Worm (Caenorhabditis elegans): ENCODE results near the gene T13C2.7.

The T13C2.7 gene

DNA sequence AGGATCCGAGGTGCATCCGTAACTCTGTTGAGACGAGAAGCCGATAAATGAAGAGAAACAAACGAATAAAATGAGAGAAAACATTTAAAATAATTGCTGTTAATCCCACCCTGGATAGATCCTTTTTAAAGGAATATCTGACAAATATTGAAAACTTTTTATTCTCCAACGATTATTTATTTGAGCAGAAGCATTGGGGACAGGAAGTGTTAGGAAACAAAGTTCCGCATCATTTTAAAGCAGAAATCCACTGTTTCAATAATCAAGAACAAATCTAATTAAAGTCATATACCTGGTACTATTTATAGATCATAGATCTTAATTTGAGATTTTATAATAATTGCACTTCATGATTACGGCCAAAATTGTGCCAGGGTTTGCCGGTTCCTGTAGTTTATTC lies 28.3 kb upstream of the T13C2.7 start, which contains the start of gene F41G3.20:
Gene F41G3.20, minus strand, starts transcription at position 101 of the 400 bp plus-strand sequence.
- TF ChIP-seq ceh-83 (GFP tag; optimal IDR thresholded peaks at IDR 0.05): no peak
- no peak for TF ChIP-seq nhr-76 (tag; optimal IDR thresholded peaks at IDR 0.05)
- no peak for TF ChIP-seq M03D4.4 (tag; optimal IDR thresholded peaks at IDR 0.05)

DNA sequence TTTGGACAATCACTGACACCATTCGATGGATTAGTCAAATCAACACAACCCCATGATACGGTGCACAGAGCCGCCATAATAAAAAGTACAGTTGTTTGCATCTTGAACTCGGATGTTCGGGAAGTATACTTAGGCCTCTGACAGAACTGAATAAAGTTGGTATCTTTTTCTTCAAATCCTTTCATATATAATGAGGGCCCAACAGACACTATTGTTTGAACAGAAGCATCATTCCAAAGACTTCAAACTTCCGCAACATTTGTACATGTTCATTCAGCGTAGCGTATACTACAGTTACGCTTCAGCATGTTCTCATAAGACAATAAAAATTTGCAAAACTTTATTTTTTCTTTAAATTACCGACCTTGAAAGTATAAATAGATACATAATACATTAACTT lies 27.2 kb upstream of the T13C2.7 start, which contains the start of gene F41G3.19:
Gene F41G3.19, minus strand, starts transcription at position 101 of the 400 bp plus-strand sequence.
- TF ChIP-seq sptf-1 (tag; optimal IDR thresholded peaks at IDR 0.05) (no peak), flh-1 (GFP tag; optimal IDR thresholded peaks at IDR 0.05) (no peak), ztf-11 (tag; optimal IDR thresholded peaks at IDR 0.05) (no peak), mab-5 (tag; optimal IDR thresholded peaks at IDR 0.05) (no peak), cnd-1 (tag; optimal IDR thresholded peaks at IDR 0.05) (no peak), M03D4.4 (tag; optimal IDR thresholded peaks at IDR 0.05) (no peak), blmp-1 (tag; optimal IDR thresholded peaks at IDR 0.05) (no peak), unc-120 (tag; optimal IDR thresholded peaks at IDR 0.05; ENCODE audit: poor library complexity, severe bottlenecking) (no peak), ceh-43 (GFP tag; optimal IDR thresholded peaks at IDR 0.05) (no peak), elt-3 (tag; optimal IDR thresholded peaks at IDR 0.05) (no peak), ham-2 (GFP tag; optimal IDR thresholded peaks at IDR 0.05) (no peak), elt-1 (tag; optimal IDR thresholded peaks at IDR 0.05; ENCODE audit: borderline replicate concordance, insufficient read depth) (no peak), bed-3 (GFP tag; optimal IDR thresholded peaks at IDR 0.05) (no peak), drap-1 (GFP tag; optimal IDR thresholded peaks at IDR 0.05) (no peak)

DNA sequence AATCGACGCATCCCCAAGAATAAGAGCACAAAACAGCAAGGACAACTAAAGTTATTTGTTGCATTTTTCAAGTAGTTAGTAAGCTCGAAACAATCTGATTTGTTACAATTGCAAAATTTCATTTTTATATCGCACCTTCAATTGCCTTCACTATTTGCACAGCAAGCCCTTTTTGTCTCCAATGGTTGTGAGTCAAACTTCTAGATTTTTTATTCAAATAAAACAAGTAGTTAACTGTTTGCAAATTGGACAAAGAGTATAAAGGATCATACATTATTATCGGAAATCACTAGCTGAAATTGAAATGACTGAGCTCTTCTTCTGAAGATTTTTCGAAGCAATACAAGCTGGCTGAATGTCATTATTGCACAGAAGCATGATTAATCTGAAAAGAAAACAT lies 26.4 kb upstream of the T13C2.7 start, which contains the start of gene F41G3.21:
Gene F41G3.21, minus strand, starts transcription at position 101 of the 400 bp plus-strand sequence.
- TF ChIP-seq cnd-1 (tag; optimal IDR thresholded peaks at IDR 0.05) (no peak), bed-3 (GFP tag; optimal IDR thresholded peaks at IDR 0.05) (no peak), zip-8 (tag; optimal IDR thresholded peaks at IDR 0.05) (no peak), ceh-43 (GFP tag; optimal IDR thresholded peaks at IDR 0.05) (no peak), M03D4.4 (tag; optimal IDR thresholded peaks at IDR 0.05) (no peak), ceh-39 (tag; optimal IDR thresholded peaks at IDR 0.05) (no peak), elt-1 (tag; optimal IDR thresholded peaks at IDR 0.05; ENCODE audit: borderline replicate concordance, insufficient read depth) (no peak), nhr-2 (tag; optimal IDR thresholded peaks at IDR 0.05) (no peak), pha-4 (tag; optimal IDR thresholded peaks at IDR 0.05) (no peak), ham-2 (GFP tag; optimal IDR thresholded peaks at IDR 0.05) (no peak), ceh-83 (GFP tag; optimal IDR thresholded peaks at IDR 0.05) (no peak), unc-120 (tag; optimal IDR thresholded peaks at IDR 0.05; ENCODE audit: poor library complexity, severe bottlenecking) (no peak), mab-5 (tag; optimal IDR thresholded peaks at IDR 0.05) (no peak), ces-1 (GFP tag; optimal IDR thresholded peaks at IDR 0.05) (no peak), snpc-4 (tag; optimal IDR thresholded peaks at IDR 0.05) (no peak), lin-13 (tag; optimal IDR thresholded peaks at IDR 0.05) (no peak), nhr-12 (tag; optimal IDR thresholded peaks at IDR 0.05) (no peak), nhr-28 (tag; optimal IDR thresholded peaks at IDR 0.05) (no peak), drap-1 (GFP tag; optimal IDR thresholded peaks at IDR 0.05) (no peak), nhr-237 (tag; optimal IDR thresholded peaks at IDR 0.05) (no peak)

DNA sequence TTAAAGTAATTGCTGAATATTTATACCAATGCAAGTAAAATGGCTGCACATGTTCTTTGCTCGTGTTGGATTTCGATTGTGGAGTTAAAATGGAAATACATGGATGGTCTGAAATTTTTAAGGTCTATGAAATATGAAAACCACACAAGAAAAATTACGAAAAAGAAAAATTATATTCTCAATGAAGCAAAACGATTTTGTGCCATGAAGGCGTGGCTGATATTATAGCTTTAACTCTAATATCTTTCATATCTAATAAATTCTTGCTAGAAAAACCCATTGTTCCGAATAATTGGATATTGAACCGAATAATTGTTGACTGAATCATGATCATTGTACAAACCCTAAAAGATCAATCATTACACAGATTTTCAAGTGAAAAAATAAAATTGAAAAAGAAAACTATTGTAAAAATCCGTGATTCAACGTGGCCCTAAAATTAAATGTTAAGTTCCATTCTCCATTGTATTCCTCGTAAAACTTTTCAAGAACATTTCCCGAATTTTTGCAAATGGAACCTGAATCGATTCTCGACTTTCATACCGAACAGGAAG lies 24.5 kb upstream of the T13C2.7 start, which contains the start of the genes srx-95 and fis-1:
Gene srx-95, minus strand, starts transcription at position 101 of the 554 bp plus-strand sequence.
Gene fis-1, plus strand, starts transcription at position 504 of the 554 bp plus-strand sequence.
- TF ChIP-seq elt-3 (tag; optimal IDR thresholded peaks at IDR 0.05) (no peak), ztf-11 (tag; optimal IDR thresholded peaks at IDR 0.05) (no peak), sem-2 (GFP tag; optimal IDR thresholded peaks at IDR 0.05) (no peak), flh-1 (GFP tag; optimal IDR thresholded peaks at IDR 0.05) (no peak), sptf-1 (tag; optimal IDR thresholded peaks at IDR 0.05) (no peak)

DNA sequence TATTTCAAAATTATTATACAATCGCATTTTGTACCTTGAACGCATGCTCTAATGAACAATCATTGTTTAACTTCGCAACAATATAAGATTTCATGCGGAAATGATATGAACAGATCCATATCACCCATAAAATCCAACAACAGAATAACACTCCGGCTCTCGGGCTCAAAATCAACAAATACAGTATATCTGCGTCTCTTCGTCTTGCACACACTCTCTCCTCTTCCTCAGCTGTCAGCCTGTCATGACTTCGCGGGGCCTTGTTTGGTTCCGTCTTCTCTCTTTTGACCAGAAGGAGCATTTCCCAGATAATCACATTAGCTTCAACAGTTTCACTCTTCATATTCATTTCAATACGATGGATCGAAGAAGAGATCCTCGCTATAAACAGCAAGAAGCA lies 23.0 kb upstream of the T13C2.7 start, which contains the start of gene F41G3.3:
Gene F41G3.3, plus strand, starts transcription at position 301 of the 400 bp plus-strand sequence.
- TF ChIP-seq mls-2 (tag; optimal IDR thresholded peaks at IDR 0.05) (no peak), sptf-1 (tag; optimal IDR thresholded peaks at IDR 0.05) (no peak), elt-3 (tag; optimal IDR thresholded peaks at IDR 0.05) (no peak), drap-1 (GFP tag; optimal IDR thresholded peaks at IDR 0.05) (no peak), unc-120 (tag; optimal IDR thresholded peaks at IDR 0.05; ENCODE audit: poor library complexity, severe bottlenecking) (no peak), sem-2 (GFP tag; optimal IDR thresholded peaks at IDR 0.05) (no peak), ceh-43 (GFP tag; optimal IDR thresholded peaks at IDR 0.05) (no peak), mab-5 (tag; optimal IDR thresholded peaks at IDR 0.05) (no peak), elt-1 (tag; optimal IDR thresholded peaks at IDR 0.05; ENCODE audit: borderline replicate concordance, insufficient read depth) (no peak), nhr-237 (tag; optimal IDR thresholded peaks at IDR 0.05) (no peak), snpc-4 (tag; optimal IDR thresholded peaks at IDR 0.05) (no peak), ham-2 (GFP tag; optimal IDR thresholded peaks at IDR 0.05) (no peak), ces-1 (GFP tag; optimal IDR thresholded peaks at IDR 0.05) (no peak), pha-4 (tag; optimal IDR thresholded peaks at IDR 0.05) (no peak), nhr-76 (tag; optimal IDR thresholded peaks at IDR 0.05) (no peak), unc-62 (GFP tag; optimal IDR thresholded peaks at IDR 0.05) (no peak)

Data from whole organism, mixed stage, embryonic.